Worm (Caenorhabditis elegans): Measurements from ENCODE around the gene T20D3.6.
"Not testable (repeated sequence)": the region's sequence is repeated elsewhere in the genome, so short reads cannot be mapped to it uniquely, and the experiment has no call there.

The T20D3.6 gene

ce11 chrIV:9304617-9305016, 34.5 kb downstream of the T20D3.6 start, which contains the start of gene F49C12.5:
Gene F49C12.5 (plus strand): TSS chrIV:9304917.
- TF ChIP-seq cog-1 (tag; optimal IDR thresholded peaks at IDR 0.05) (no peak), T22C8.4 (GFP tag; IDR thresholded peaks at IDR 0.05) (no peak), tab-1 (GFP tag; IDR thresholded peaks at IDR 0.05) (no peak), ref-1 (GFP tag; conservative IDR thresholded peaks at IDR 0.05) (no peak), klf-2 (GFP tag; conservative IDR thresholded peaks at IDR 0.05) (no peak), flt-1 (GFP tag; IDR thresholded peaks at IDR 0.05) (no peak), ztf-23 (GFP tag; IDR thresholded peaks at IDR 0.05) (no peak), med-1 (GFP tag; optimal IDR thresholded peaks at IDR 0.05; ENCODE audit: insufficient read depth) (no peak), ztf-29 (GFP tag; IDR thresholded peaks at IDR 0.05) (no peak)

ce11 chrIV:9303994-9304393, 35.1 kb downstream of the T20D3.6 start, which contains the start of gene F49C12.4:
Gene F49C12.4 (minus strand): TSS chrIV:9304094.
- no peak for TF ChIP-seq ref-1 (GFP tag; conservative IDR thresholded peaks at IDR 0.05)
- no peak for TF ChIP-seq cog-1 (tag; optimal IDR thresholded peaks at IDR 0.05)
- TF ChIP-seq T22C8.4 (GFP tag; IDR thresholded peaks at IDR 0.05), result no peak
- TF ChIP-seq flt-1 (GFP tag; IDR thresholded peaks at IDR 0.05), result no peak
- no peak for TF ChIP-seq ztf-29 (GFP tag; IDR thresholded peaks at IDR 0.05)
- no peak for TF ChIP-seq ztf-23 (GFP tag; IDR thresholded peaks at IDR 0.05)
- no peak for TF ChIP-seq tab-1 (GFP tag; IDR thresholded peaks at IDR 0.05)
- no peak for TF ChIP-seq klf-2 (GFP tag; conservative IDR thresholded peaks at IDR 0.05)
- TF ChIP-seq med-1 (GFP tag; optimal IDR thresholded peaks at IDR 0.05; ENCODE audit: insufficient read depth), result no peak

- TF ChIP-seq ztf-29 (GFP tag; IDR thresholded peaks at IDR 0.05) (no peak), T22C8.4 (GFP tag; IDR thresholded peaks at IDR 0.05) (no peak), tab-1 (GFP tag; IDR thresholded peaks at IDR 0.05) (no peak), cog-1 (tag; optimal IDR thresholded peaks at IDR 0.05) (no peak), flt-1 (GFP tag; IDR thresholded peaks at IDR 0.05) (no peak), ztf-23 (GFP tag; IDR thresholded peaks at IDR 0.05) (no peak), klf-2 (GFP tag; conservative IDR thresholded peaks at IDR 0.05) (no peak), ref-1 (GFP tag; conservative IDR thresholded peaks at IDR 0.05) (no peak), med-1 (GFP tag; optimal IDR thresholded peaks at IDR 0.05; ENCODE audit: insufficient read depth) (no peak)
Measured at ce11 chrIV:9300127-9300526, 39.0 kb downstream of the T20D3.6 start, which contains the start of gene F49C12.3. Gene F49C12.3 (plus strand): TSS chrIV:9300427.

- TF ChIP-seq klf-2 (GFP tag; conservative IDR thresholded peaks at IDR 0.05), result no peak
- no peak for TF ChIP-seq tab-1 (GFP tag; IDR thresholded peaks at IDR 0.05)
- no peak for TF ChIP-seq flt-1 (GFP tag; IDR thresholded peaks at IDR 0.05)
- TF ChIP-seq ztf-23 (GFP tag; IDR thresholded peaks at IDR 0.05), result no peak
- no peak for TF ChIP-seq T22C8.4 (GFP tag; IDR thresholded peaks at IDR 0.05)
- no peak for TF ChIP-seq cog-1 (tag; optimal IDR thresholded peaks at IDR 0.05)
- no peak for TF ChIP-seq med-1 (GFP tag; optimal IDR thresholded peaks at IDR 0.05; ENCODE audit: insufficient read depth)
- TF ChIP-seq ref-1 (GFP tag; conservative IDR thresholded peaks at IDR 0.05), result no peak
- TF ChIP-seq ztf-29 (GFP tag; IDR thresholded peaks at IDR 0.05), result no peak
Measured at ce11 chrIV:9299145-9299544, 40.0 kb downstream of the T20D3.6 start, which contains the start of gene F49C12.2. Gene F49C12.2 (minus strand): TSS chrIV:9299245.

- no peak for TF ChIP-seq ztf-29 (GFP tag; IDR thresholded peaks at IDR 0.05)
- no peak for TF ChIP-seq ref-1 (GFP tag; conservative IDR thresholded peaks at IDR 0.05)
- TF ChIP-seq klf-2 (GFP tag; conservative IDR thresholded peaks at IDR 0.05), result no peak
- TF ChIP-seq cog-1 (tag; optimal IDR thresholded peaks at IDR 0.05), result no peak
- no peak for TF ChIP-seq T22C8.4 (GFP tag; IDR thresholded peaks at IDR 0.05)
- TF ChIP-seq med-1 (GFP tag; optimal IDR thresholded peaks at IDR 0.05; ENCODE audit: insufficient read depth), result no peak
- no peak for TF ChIP-seq flt-1 (GFP tag; IDR thresholded peaks at IDR 0.05)
- no peak for TF ChIP-seq ztf-23 (GFP tag; IDR thresholded peaks at IDR 0.05)
- no peak for TF ChIP-seq tab-1 (GFP tag; IDR thresholded peaks at IDR 0.05)
Measured at ce11 chrIV:9296285-9296684, 42.8 kb downstream of the T20D3.6 start, which contains the start of gene F49C12.1. Gene F49C12.1 (minus strand): TSS chrIV:9296354.

ce11 chrIV:9293825-9294224, 45.3 kb downstream of the T20D3.6 start, which contains the start of gene nhr-264:
Gene nhr-264 (minus strand): TSS chrIV:9293925.
- TF ChIP-seq T22C8.4 (GFP tag; IDR thresholded peaks at IDR 0.05); cog-1 (tag; optimal IDR thresholded peaks at IDR 0.05); ztf-23 (GFP tag; IDR thresholded peaks at IDR 0.05): not testable (repeated sequence)

- TF ChIP-seq ztf-29 (GFP tag; IDR thresholded peaks at IDR 0.05) (no peak), klf-2 (GFP tag; conservative IDR thresholded peaks at IDR 0.05) (no peak), tab-1 (GFP tag; IDR thresholded peaks at IDR 0.05) (no peak), med-1 (GFP tag; optimal IDR thresholded peaks at IDR 0.05; ENCODE audit: insufficient read depth) (no peak), ztf-23 (GFP tag; IDR thresholded peaks at IDR 0.05) (no peak), ref-1 (GFP tag; conservative IDR thresholded peaks at IDR 0.05) (no peak), cog-1 (tag; optimal IDR thresholded peaks at IDR 0.05) (no peak), T22C8.4 (GFP tag; IDR thresholded peaks at IDR 0.05) (no peak), flt-1 (GFP tag; IDR thresholded peaks at IDR 0.05) (no peak)
Measured at ce11 chrIV:9289635-9290034, 49.5 kb downstream of the T20D3.6 start.

Data from whole organism, midembryonic.